Fruit fly (Drosophila melanogaster): ENCODE results near the gene mkg-p.

mkg-p gene

DNA sequence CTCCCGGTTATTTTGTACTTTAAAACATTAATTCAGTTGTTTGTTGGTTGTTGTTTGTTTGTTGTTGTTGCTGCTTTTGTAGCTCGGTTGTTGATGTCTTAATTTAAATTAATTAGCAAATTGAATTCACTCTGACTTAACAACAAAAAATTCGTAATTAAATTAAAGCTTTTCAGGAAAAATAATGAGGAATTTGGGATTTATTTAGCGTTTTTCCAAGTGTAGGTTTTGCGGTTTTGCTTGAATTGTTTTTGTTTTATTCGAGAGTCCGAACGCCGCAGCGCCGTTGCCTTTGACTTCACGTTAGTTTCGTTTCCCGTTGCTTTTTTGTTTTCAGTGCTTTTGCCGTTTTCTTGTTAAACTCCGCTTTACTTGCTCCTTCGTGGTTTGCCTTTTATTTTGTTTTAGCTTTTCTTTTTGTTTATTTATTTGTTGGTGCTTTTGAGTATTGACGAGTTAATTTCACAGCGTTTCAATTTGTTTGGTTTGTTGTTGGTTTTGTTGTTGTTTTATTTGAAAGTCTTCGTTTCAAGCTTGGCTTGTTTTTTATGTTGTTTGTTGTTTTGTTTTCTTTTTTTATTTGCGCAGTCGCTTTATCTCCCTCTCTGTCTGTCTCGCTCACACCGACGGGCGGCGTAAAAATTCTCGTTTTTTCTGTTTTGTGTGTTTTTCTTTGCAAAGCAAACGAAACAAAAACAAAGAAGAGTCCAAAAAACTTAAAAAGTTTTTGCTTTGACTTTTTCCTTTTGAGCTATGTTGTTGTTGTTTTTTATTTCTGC lies 35.9 kb upstream of the mkg-p start (continued):
- no peak for TF ChIP-seq Sox15 (GFP tag; optimal IDR thresholded peaks at IDR 0.05)
- TF ChIP-seq topi (GFP tag; optimal IDR thresholded peaks at IDR 0.05): no peak
- peak; percentile 55 for TF ChIP-seq Hr4 (GFP tag; optimal IDR thresholded peaks at IDR 0.05)
- peak; percentile 59; the same call in 1 of the 2 replicates for TF ChIP-seq CG11294 (GFP tag; IDR thresholded peaks at IDR 0.05)
- peak; percentile 99 for TF ChIP-seq CG6276 (GFP tag; optimal IDR thresholded peaks at IDR 0.05)
- peak; percentile 86 to 89 for TF ChIP-seq salr (GFP tag; optimal IDR thresholded peaks at IDR 0.05)
- peak; percentile 97 for TF ChIP-seq eg (GFP tag; IDR thresholded peaks at IDR 0.05)
- no peak for TF ChIP-seq cyc (GFP tag; optimal IDR thresholded peaks at IDR 0.05)
- TF ChIP-seq svp (GFP tag): no peak
- TF ChIP-seq Sox102F (GFP tag; optimal IDR thresholded peaks at IDR 0.05): peak; percentile 56
- peak; percentile 79 for TF ChIP-seq CG34406 (GFP tag; optimal IDR thresholded peaks at IDR 0.05)
- no peak for TF ChIP-seq CG4318 (GFP tag; optimal IDR thresholded peaks at IDR 0.05)
- TF ChIP-seq CG3032 (tag; optimal IDR thresholded peaks at IDR 0.05): peak; percentile 93
- peak; percentile 96 for TF ChIP-seq spab (GFP tag; optimal IDR thresholded peaks at IDR 0.05)
- no peak for TF ChIP-seq fd85E (GFP tag; optimal IDR thresholded peaks at IDR 0.05)
- peak; percentile 10 for TF ChIP-seq Eip75B (GFP tag; optimal IDR thresholded peaks at IDR 0.05)
- peak; percentile 87 for TF ChIP-seq Lpt (GFP tag; optimal IDR thresholded peaks at IDR 0.05)
- TF ChIP-seq CG11762 (GFP tag; optimal IDR thresholded peaks at IDR 0.05; ENCODE audit: insufficient read depth): peak; percentile 24
- TF ChIP-seq dsx (GFP tag; optimal IDR thresholded peaks at IDR 0.05; ENCODE audit: poor library complexity, severe bottlenecking): peak; percentile 95
- TF ChIP-seq CG8319 (GFP tag; optimal IDR thresholded peaks at IDR 0.05): peak; percentile 29
- TF ChIP-seq CG1621 (tag; optimal IDR thresholded peaks at IDR 0.05): peak; percentile 95
- no peak for TF ChIP-seq Hr39 (GFP tag; optimal IDR thresholded peaks at IDR 0.05)
- peak; percentile 78 for TF ChIP-seq CG7368 (GFP tag; optimal IDR thresholded peaks at IDR 0.05)
- TF ChIP-seq CG6854 (GFP tag; optimal IDR thresholded peaks at IDR 0.05): peak; percentile 94
- TF ChIP-seq Smox (GFP tag; optimal IDR thresholded peaks at IDR 0.05): no peak
- peak; percentile 13 for TF ChIP-seq acj6 (GFP tag; optimal IDR thresholded peaks at IDR 0.05)
- peak; percentile 17 for TF ChIP-seq esn (GFP tag; optimal IDR thresholded peaks at IDR 0.05)
- no peak for TF ChIP-seq lz (GFP tag; optimal IDR thresholded peaks at IDR 0.05)
- peak; percentile 81 for TF ChIP-seq fd59A (GFP tag; optimal IDR thresholded peaks at IDR 0.05)
- TF ChIP-seq Eip78C (GFP tag): peak; percentile 83

DNA sequence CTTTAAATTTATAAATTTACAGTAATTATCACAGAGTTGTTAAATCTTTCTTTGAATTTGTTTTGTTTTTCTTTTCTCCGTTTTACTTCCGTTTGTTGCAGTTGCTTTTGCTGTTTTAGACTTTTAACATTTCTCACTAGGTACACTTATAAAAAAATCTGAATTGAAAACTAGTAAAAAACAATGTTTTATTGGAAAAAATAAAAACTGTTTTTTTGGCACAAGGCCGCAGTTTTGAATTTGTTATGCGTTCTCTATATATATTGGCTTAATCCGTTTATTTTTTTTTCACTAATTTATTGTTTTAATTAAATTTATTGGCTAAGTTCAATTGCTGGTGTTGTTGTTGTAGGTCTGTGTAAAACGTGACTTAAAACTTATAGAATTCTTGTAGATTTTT lies 35.0 kb upstream of the mkg-p start:
- TF ChIP-seq CG15336 (GFP tag; IDR thresholded peaks at IDR 0.05) (peak; percentile 56), CG6792 (GFP tag; optimal IDR thresholded peaks at IDR 0.05) (no peak), vri (GFP tag; optimal IDR thresholded peaks at IDR 0.05) (no peak), eg (GFP tag; IDR thresholded peaks at IDR 0.05) (no peak), CG10631 (GFP tag; optimal IDR thresholded peaks at IDR 0.05) (peak; percentile 20), Hr4 (GFP tag; optimal IDR thresholded peaks at IDR 0.05) (peak; percentile 56), Eip78C (GFP tag) (peak; percentile 65), dsx (GFP tag; optimal IDR thresholded peaks at IDR 0.05; ENCODE audit: poor library complexity, severe bottlenecking) (no peak), CG6276 (GFP tag; optimal IDR thresholded peaks at IDR 0.05) (no peak), esn (GFP tag; optimal IDR thresholded peaks at IDR 0.05) (no peak), CG3032 (tag; optimal IDR thresholded peaks at IDR 0.05) (peak; percentile 3)

DNA sequence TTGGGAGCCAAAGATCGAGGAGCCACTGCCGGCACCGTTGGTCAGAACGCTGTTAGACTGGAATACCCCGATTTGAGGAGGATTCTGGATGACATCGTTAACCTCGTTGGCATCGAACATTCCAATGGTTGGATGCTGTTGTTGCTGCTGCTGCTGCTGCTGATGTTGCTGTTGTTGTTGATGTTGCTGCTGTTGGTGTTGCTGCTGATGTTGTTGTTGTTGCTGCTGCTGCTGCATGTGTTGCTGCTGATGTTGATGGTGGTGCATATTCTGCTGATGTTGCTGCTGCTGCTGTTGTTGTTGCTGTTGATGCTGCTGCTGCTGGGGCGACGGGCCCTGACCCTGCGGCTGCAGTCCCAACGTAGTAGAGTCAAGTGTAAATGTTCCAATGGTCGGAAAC lies 32.5 kb upstream of the mkg-p start:
- no peak for TF ChIP-seq Ets96B (tag; optimal IDR thresholded peaks at IDR 0.05)
- no peak for TF ChIP-seq CG10669 (GFP tag; optimal IDR thresholded peaks at IDR 0.05)
- no peak for TF ChIP-seq CG1621 (tag; optimal IDR thresholded peaks at IDR 0.05)
- TF ChIP-seq CG10631 (GFP tag; optimal IDR thresholded peaks at IDR 0.05): no peak
- no peak for TF ChIP-seq CG11762 (GFP tag; optimal IDR thresholded peaks at IDR 0.05; ENCODE audit: insufficient read depth)
- no peak for TF ChIP-seq Met (GFP tag; optimal IDR thresholded peaks at IDR 0.05)
- no peak for TF ChIP-seq lz (GFP tag; optimal IDR thresholded peaks at IDR 0.05)
